Worm (Caenorhabditis elegans): ENCODE data around the gene K02D3.2.

- TF ChIP-seq hmg-4 (GFP tag; optimal IDR thresholded peaks at IDR 0.05) = no peak
- no peak for TF ChIP-seq ama-1 (optimal IDR thresholded peaks at IDR 0.05)
- TF ChIP-seq flt-1 (GFP tag; IDR thresholded peaks at IDR 0.05) = no peak
Measured at ce11 chrX:13736679-13737078, 24.9 kb upstream of the K02D3.2 start.

All from whole organism, early embryonic.